Worm (Caenorhabditis elegans): Measurements from ENCODE around the gene F57G9.7.

Gene F57G9.7

ce11 chrII:12436717-12437116 is 39.2 kb upstream of the F57G9.7 start:
- no peak for TF ChIP-seq F57A8.1 (GFP tag; optimal IDR thresholded peaks at IDR 0.05)
- TF ChIP-seq hrde-1 (tag; optimal IDR thresholded peaks at IDR 0.05; ENCODE audit: borderline replicate concordance) = no peak
- TF ChIP-seq mxl-1 (tag; optimal IDR thresholded peaks at IDR 0.05) = no peak
- TF ChIP-seq lin-26 (GFP tag; IDR thresholded peaks at IDR 0.05) = no peak
- TF ChIP-seq ztf-18 (tag; optimal IDR thresholded peaks at IDR 0.05) = no peak
- TF ChIP-seq akir-1 (GFP tag; optimal IDR thresholded peaks at IDR 0.05) = no peak
- TF ChIP-seq tbx-9 (tag; optimal IDR thresholded peaks at IDR 0.05; ENCODE audit: borderline replicate concordance) = no peak
- TF ChIP-seq T07F8.4 (tag; optimal IDR thresholded peaks at IDR 0.05) = no peak
- no peak for TF ChIP-seq fkh-3 (tag; optimal IDR thresholded peaks at IDR 0.05)
- TF ChIP-seq mel-28 (tag; optimal IDR thresholded peaks at IDR 0.05; ENCODE audit: borderline replicate concordance) = no peak
- TF ChIP-seq atf-7 (tag; optimal IDR thresholded peaks at IDR 0.05) = no peak
- no peak for TF ChIP-seq F55B11.4 (tag; optimal IDR thresholded peaks at IDR 0.05; ENCODE audit: borderline replicate concordance, insufficient read depth)
- TF ChIP-seq ceh-100 (GFP tag; IDR thresholded peaks at IDR 0.05) = no peak
- no peak for TF ChIP-seq unc-62 (GFP tag; optimal IDR thresholded peaks at IDR 0.05)
- TF ChIP-seq F39B2.1 (GFP tag; IDR thresholded peaks at IDR 0.05) = no peak
- TF ChIP-seq ets-4 (GFP tag; optimal IDR thresholded peaks at IDR 0.05) = no peak
- no peak for TF ChIP-seq snpc-1.3 (tag; optimal IDR thresholded peaks at IDR 0.05; ENCODE audit: insufficient read depth)
- TF ChIP-seq nhr-27 (tag; optimal IDR thresholded peaks at IDR 0.05) = no peak

ce11 chrII:12435202-12435872 is 37.8 kb upstream of the F57G9.7 start:
- TF ChIP-seq ztf-26 (tag; optimal IDR thresholded peaks at IDR 0.05) = no peak
- TF ChIP-seq F55B11.4 (tag; optimal IDR thresholded peaks at IDR 0.05; ENCODE audit: borderline replicate concordance, insufficient read depth) = no peak
- no peak for TF ChIP-seq chd-7 (tag; optimal IDR thresholded peaks at IDR 0.05)
- TF ChIP-seq Y53F4B.3 (GFP tag; IDR thresholded peaks at IDR 0.05) = no peak
- no peak for TF ChIP-seq nhr-80 (tag; optimal IDR thresholded peaks at IDR 0.05)
- TF ChIP-seq fkh-3 (tag; optimal IDR thresholded peaks at IDR 0.05) = no peak
- 0 out of 2 replicates have a peak, but pooled peaks have one; percentile 13 for TF ChIP-seq ztf-28 (GFP tag; IDR thresholded peaks at IDR 0.05)
- no peak for TF ChIP-seq lsl-1 (GFP tag; optimal IDR thresholded peaks at IDR 0.05)
- no peak for TF ChIP-seq rcor-1 (GFP tag; IDR thresholded peaks at IDR 0.05)
- no peak for TF ChIP-seq ccch-3 (GFP tag; optimal IDR thresholded peaks at IDR 0.05)
- TF ChIP-seq ztf-25 (GFP tag; IDR thresholded peaks at IDR 0.05) = 0 out of 2 replicates have a peak, but pooled peaks have one; percentile 32
- peak; percentile 1 for TF ChIP-seq zim-3 (tag; optimal IDR thresholded peaks at IDR 0.05)
- TF ChIP-seq snpc-4 (GFP tag; optimal IDR thresholded peaks at IDR 0.05) = no peak
- TF ChIP-seq snpc-4 (tag; optimal IDR thresholded peaks at IDR 0.05) = peak in 2 of 4 experiments; percentile 36 to 75
- 0 out of 2 replicates have a peak, but pooled peaks have one; percentile 11 for TF ChIP-seq nhr-120 (GFP tag; IDR thresholded peaks at IDR 0.05)
- peak; percentile 22; the same call in 1 of the 2 replicates for TF ChIP-seq F33H1.4 (GFP tag; IDR thresholded peaks at IDR 0.05)
- TF ChIP-seq nhr-90 (tag; optimal IDR thresholded peaks at IDR 0.05) = no peak
- TF ChIP-seq let-526 (GFP tag; IDR thresholded peaks at IDR 0.05) = no peak
- TF ChIP-seq die-1 (tag; optimal IDR thresholded peaks at IDR 0.05) = peak; percentile 45
- no peak for TF ChIP-seq B0035.1 (tag; optimal IDR thresholded peaks at IDR 0.05)
- no peak for TF ChIP-seq Y56A3A.18 (GFP tag; IDR thresholded peaks at IDR 0.05)
- TF ChIP-seq hmg-1.2 (GFP tag; IDR thresholded peaks at IDR 0.05) = peak; percentile 23; the same call in 1 of the 2 replicates
- peak; percentile 81 for TF ChIP-seq zfh-2 (GFP tag; conservative IDR thresholded peaks at IDR 0.05)
- no peak for TF ChIP-seq xnd-1 (tag; optimal IDR thresholded peaks at IDR 0.05)
- peak; percentile 22 for TF ChIP-seq F23B12.7 (tag; optimal IDR thresholded peaks at IDR 0.05; ENCODE audit: insufficient read depth)
- peak; percentile 65; the same call in 1 of the 2 replicates for TF ChIP-seq lin-26 (GFP tag; IDR thresholded peaks at IDR 0.05)
- no peak for TF ChIP-seq F52B5.7 (tag; optimal IDR thresholded peaks at IDR 0.05)
- no peak for TF ChIP-seq rec-8 (tag; optimal IDR thresholded peaks at IDR 0.05)
- TF ChIP-seq nfya-2 (GFP tag; IDR thresholded peaks at IDR 0.05) = no peak
- peak; percentile 87 for TF ChIP-seq tbp1 (GFP tag; optimal IDR thresholded peaks at IDR 0.05)
- TF ChIP-seq unc-62 (GFP tag; optimal IDR thresholded peaks at IDR 0.05) = no peak
- TF ChIP-seq snpc-3.4 (tag; optimal IDR thresholded peaks at IDR 0.05) = no peak
